Worm (Caenorhabditis elegans) whole organism, L4 larva: Measurements from ENCODE around the gene F57C2.5.

Experiments used
- F10B5.3 ChIP-seq: sonication (generic microtip); optimal IDR thresholded peaks from 2 replicates; lab custom pipeline; 2016; ENCODE audit warnings: mild to moderate bottlenecking, missing genetic modification characterization, missing compliant biosample characterization
- F44E2.7 ChIP-seq: fragments of 200-800 bp; sonication (Bioruptor generic); IDR thresholded peaks from 2 replicates; pipeline ENCODE4 v2.1.2; 2022; ENCODE audit warnings: missing genetic modification characterization, missing compliant biosample characterization
- F49E8.2 ChIP-seq: sonication (generic microtip); optimal IDR thresholded peaks from 2 replicates; lab custom pipeline; 2016; ENCODE audit warnings: missing compliant biosample characterization, mild to moderate bottlenecking, missing genetic modification characterization, borderline replicate concordance
- aha-1 ChIP-seq: fragments of 150-350 bp; peaks from one replicate; lab custom pipeline; 2014; ENCODE audit warnings: missing biosample characterization, missing genetic modification characterization
- arid-1 ChIP-seq: fragments of 200-800 bp; sonication (Bioruptor generic); conservative IDR thresholded peaks from 2 replicates; pipeline ENCODE4 v1.3.6; 2022; ENCODE audit warnings: missing genetic modification reagents, missing genetic modification characterization, missing compliant biosample characterization
- attf-4 ChIP-seq: sonication (generic microtip); optimal IDR thresholded peaks from 3 replicates; lab custom pipeline; 2017; ENCODE audit warnings: missing biosample characterization, missing genetic modification characterization
- ceh-20 ChIP-seq: fragments of 200-800 bp; sonication (Bioruptor generic); IDR thresholded peaks from 2 replicates; pipeline ENCODE4 v1.3.6; 2022; ENCODE audit warnings: missing genetic modification reagents, missing genetic modification characterization, missing compliant biosample characterization
- ceh-82 ChIP-seq: sonication (generic microtip); optimal IDR thresholded peaks from 2 replicates; lab custom pipeline; 2017; ENCODE audit warnings: missing biosample characterization, missing genetic modification characterization
- cey-2 ChIP-seq: sonication (generic microtip); optimal IDR thresholded peaks from 3 replicates; lab custom pipeline; 2017; ENCODE audit warnings: missing genetic modification characterization, mild to moderate bottlenecking, missing compliant biosample characterization, antibody characterized with exemption, borderline replicate concordance; ENCODE audit not compliant: insufficient read depth
- daf-16 ChIP-seq, 3 experiments: sonication (generic microtip); optimal IDR thresholded peaks; 2 replicates each; lab custom pipeline; 2016 to 2017; ENCODE audit warnings: missing genetic modification characterization in 3 of 3, missing genetic modification reagents in 3 of 3, mild to moderate bottlenecking in 2 of 3, missing compliant biosample characterization in 2 of 3, missing biosample characterization in 1 of 3, moderate library complexity in 1 of 3
- daf-8 ChIP-seq: fragments of 200-800 bp; sonication (Bioruptor generic); IDR thresholded peaks from 2 replicates; pipeline ENCODE4 v1.3.6; 2022; ENCODE audit warnings: missing genetic modification characterization, missing compliant biosample characterization
- duxl-1 ChIP-seq: sonication (generic microtip); optimal IDR thresholded peaks from 2 replicates; lab custom pipeline; 2016; ENCODE audit warnings: mild to moderate bottlenecking, missing genetic modification characterization, moderate library complexity, missing compliant biosample characterization; ENCODE audit not compliant: poor library complexity
- dve-1 ChIP-seq: sonication (generic microtip); optimal IDR thresholded peaks from 2 replicates; lab custom pipeline; 2017; ENCODE audit warnings: antibody characterized with exemption, mild to moderate bottlenecking, missing genetic modification characterization, missing compliant biosample characterization; ENCODE audit not compliant: insufficient read depth
- egl-27 ChIP-seq: sonication (generic microtip); optimal IDR thresholded peaks from 3 replicates; lab custom pipeline; 2017; ENCODE audit warnings: missing biosample characterization, missing genetic modification reagents, missing genetic modification characterization
- egl-43 ChIP-seq: fragments of 200-800 bp; sonication (Bioruptor generic); IDR thresholded peaks from 2 replicates; pipeline ENCODE4 v1.3.6; 2022; ENCODE audit warnings: missing genetic modification reagents, missing genetic modification characterization, missing compliant biosample characterization
- hif-1 ChIP-seq, 2 experiments: sonication (generic microtip); optimal IDR thresholded peaks; 2 replicates each; lab custom pipeline; 2016 to 2017; ENCODE audit warnings: missing compliant biosample characterization in 2 of 2, missing genetic modification characterization in 2 of 2, missing genetic modification reagents in 2 of 2, missing genotype in 2 of 2, mild to moderate bottlenecking in 1 of 2
- hlh-11 ChIP-seq: fragments of 200-800 bp; sonication (Bioruptor generic); optimal IDR thresholded peaks from 2 replicates; lab custom pipeline; 2018; ENCODE audit warnings: mild to moderate bottlenecking, missing genetic modification characterization, missing compliant biosample characterization
- hlh-30 ChIP-seq: sonication (generic microtip); optimal IDR thresholded peaks from 2 replicates; lab custom pipeline; 2017; ENCODE audit warnings: antibody characterized with exemption, mild to moderate bottlenecking, missing genetic modification characterization, missing compliant biosample characterization; ENCODE audit not compliant: insufficient read depth
- lin-13 ChIP-seq: fragments of 150-350 bp; optimal IDR thresholded peaks from 2 replicates; lab custom pipeline; 2014; ENCODE audit warnings: missing biosample characterization, missing genetic modification reagents, missing genetic modification characterization
- lin-15B ChIP-seq: fragments of 150-350 bp; sonication (generic microtip); optimal IDR thresholded peaks from 3 replicates; lab custom pipeline; 2014; ENCODE audit warnings: missing biosample characterization, missing genetic modification characterization
- lin-29 ChIP-seq: fragments of 200-800 bp; sonication (Bioruptor generic); IDR thresholded peaks from 2 replicates; pipeline ENCODE4 v1.3.6; 2022; ENCODE audit warnings: missing genetic modification reagents, missing genetic modification characterization, missing compliant biosample characterization
- madf-9 ChIP-seq: fragments of 200-800 bp; sonication (Bioruptor generic); conservative IDR thresholded peaks from 2 replicates; pipeline ENCODE4 v1.3.6; 2022; ENCODE audit warnings: missing genetic modification reagents, missing genetic modification characterization, missing compliant biosample characterization
- mdt-29 ChIP-seq: fragments of 200-800 bp; sonication (Bioruptor generic); IDR thresholded peaks from 2 replicates; pipeline ENCODE4 v1.3.6; 2022; ENCODE audit warnings: missing genetic modification reagents, missing genetic modification characterization, missing compliant biosample characterization
- mep-1 ChIP-seq: fragments of 150-350 bp; sonication (generic microtip); optimal IDR thresholded peaks from 3 replicates; lab custom pipeline; 2014; ENCODE audit warnings: missing biosample characterization, missing genetic modification characterization
- nhr-102 ChIP-seq: sonication (generic microtip); optimal IDR thresholded peaks from 2 replicates; lab custom pipeline; 2016; ENCODE audit warnings: mild to moderate bottlenecking, missing genetic modification characterization, moderate library complexity, missing compliant biosample characterization
- nhr-28 ChIP-seq: fragments of 150-350 bp; optimal IDR thresholded peaks from 2 replicates; lab custom pipeline; 2014; ENCODE audit warnings: missing biosample characterization, missing genetic modification characterization
- nhr-41 ChIP-seq: fragments of 200-800 bp; sonication (Bioruptor generic); IDR thresholded peaks from 2 replicates; pipeline ENCODE4 v1.3.6; 2022; ENCODE audit warnings: missing genetic modification reagents, missing genetic modification characterization, missing compliant biosample characterization
- nhr-48 ChIP-seq: sonication (generic microtip); optimal IDR thresholded peaks from 2 replicates; lab custom pipeline; 2016; ENCODE audit warnings: mild to moderate bottlenecking, missing genetic modification characterization, missing compliant biosample characterization
- nhr-76 ChIP-seq: fragments of 150-350 bp; optimal IDR thresholded peaks from 2 replicates; lab custom pipeline; 2014; ENCODE audit warnings: missing biosample characterization, missing genetic modification characterization
- nhr-77 ChIP-seq: fragments of 150-350 bp; optimal IDR thresholded peaks from 2 replicates; lab custom pipeline; 2014; ENCODE audit warnings: missing biosample characterization, missing genetic modification characterization
- php-3 ChIP-seq: fragments of 200-800 bp; sonication (Bioruptor generic); IDR thresholded peaks from 2 replicates; pipeline ENCODE4 v1.3.6; 2022; ENCODE audit warnings: missing genetic modification reagents, missing genetic modification characterization, missing compliant biosample characterization
- pqm-1 ChIP-seq: sonication (generic microtip); optimal IDR thresholded peaks from 2 replicates; lab custom pipeline; 2017; ENCODE audit warnings: missing biosample characterization, missing genetic modification characterization
- set-16 ChIP-seq: fragments of 200-800 bp; sonication (Bioruptor generic); IDR thresholded peaks from 2 replicates; pipeline ENCODE4 v1.3.6; 2022; ENCODE audit warnings: missing genetic modification reagents, missing genetic modification characterization, missing compliant biosample characterization
- skn-1 ChIP-seq: fragments of 150-350 bp; optimal IDR thresholded peaks from 2 replicates; lab custom pipeline; 2014; ENCODE audit warnings: missing biosample characterization, missing genetic modification characterization
- tra-1 ChIP-seq: fragments of 200-800 bp; sonication (Bioruptor generic); IDR thresholded peaks from 2 replicates; pipeline ENCODE4 v1.3.6; 2022; ENCODE audit warnings: missing genetic modification reagents, missing genetic modification characterization, missing compliant biosample characterization
- zag-1 ChIP-seq: fragments of 150-350 bp; optimal IDR thresholded peaks from 2 replicates; lab custom pipeline; 2014; ENCODE audit warnings: missing biosample characterization, missing genetic modification characterization
- zfp-3 ChIP-seq: fragments of 200-800 bp; sonication (Bioruptor generic); conservative IDR thresholded peaks from 2 replicates; pipeline ENCODE4 v1.3.6; 2022; ENCODE audit warnings: missing genetic modification reagents, missing genetic modification characterization, missing compliant biosample characterization
- zip-11 ChIP-seq: fragments of 200-800 bp; sonication (Bioruptor generic); IDR thresholded peaks from 2 replicates; pipeline ENCODE4 v1.3.6; 2022; ENCODE audit warnings: missing genetic modification characterization, missing compliant biosample characterization
- ztf-7 ChIP-seq: fragments of 150-350 bp; optimal IDR thresholded peaks from 2 replicates; lab custom pipeline; 2014; ENCODE audit warnings: missing biosample characterization, missing genetic modification characterization

Gene F57C2.5

DNA sequence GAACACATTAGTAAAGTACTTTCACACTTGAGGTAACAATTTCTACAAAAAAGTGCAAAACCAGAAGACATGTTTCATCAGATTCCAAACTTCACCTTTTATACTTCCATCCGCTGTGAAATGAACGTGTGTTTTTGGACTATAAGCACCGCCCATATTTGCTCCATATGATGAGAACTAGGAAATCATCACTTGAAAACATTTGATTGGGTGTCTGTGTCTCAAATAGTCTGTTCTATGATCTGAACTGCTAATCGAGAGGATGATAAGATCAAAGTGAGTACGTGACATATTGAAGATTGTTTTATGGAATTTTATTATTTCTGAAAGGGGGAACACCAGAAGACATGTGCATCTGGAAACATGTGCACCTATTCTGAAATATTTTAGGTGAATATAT, 32.7 kb downstream of the F57C2.5 start (continued):
- no peak for TF ChIP-seq ceh-82 (tag; lab: Kevin White, UChicago)
- no peak for TF ChIP-seq F10B5.3 (tag; lab: Kevin White, UChicago)
- TF ChIP-seq skn-1 (tag; lab: Kevin White, UChicago): no peak
- no peak for TF ChIP-seq zag-1 (tag; lab: Kevin White, UChicago)

ce11 chrII:14494464-14494863, 33.6 kb downstream of the F57C2.5 start:
- peak; percentile 61 for TF ChIP-seq nhr-28 (tag; lab: Kevin White, UChicago)
- peak; percentile 32 for TF ChIP-seq nhr-77 (tag; lab: Kevin White, UChicago)
- no peak for TF ChIP-seq mdt-29 (GFP tag; lab: Robert Waterston, UW)
- TF ChIP-seq daf-16 (GFP tag; optimal IDR thresholded peaks at IDR 0.05; lab: Kevin White, UChicago): no peak
- peak; percentile 63 for TF ChIP-seq daf-16 (tag; optimal IDR thresholded peaks at IDR 0.05; lab: Kevin White, UChicago)
- TF ChIP-seq dve-1 (tag; lab: Kevin White, UChicago): peak; percentile 64
- peak; percentile 17 for TF ChIP-seq hlh-11 (tag; lab: Kevin White, UChicago)
- TF ChIP-seq hif-1 (tag; optimal IDR thresholded peaks at IDR 0.05; lab: Kevin White, UChicago): peak in 1 of 2 experiments; percentile 82
- TF ChIP-seq cey-2 (tag; lab: Kevin White, UChicago): no peak

ce11 chrII:14494414-14494463, 33.8 kb downstream of the F57C2.5 start, which contains the start of gene cysl-2:
cysl-2 (minus strand) TSS chrII:14494451.
- TF ChIP-seq madf-9 (GFP tag; lab: Robert Waterston, UW) (no peak), php-3 (GFP tag; lab: Robert Waterston, UW) (no peak), zfp-3 (GFP tag; lab: Robert Waterston, UW) (peak; percentile 9; the same call in 1 of the 2 replicates)

ce11 chrII:14494014-14494413, 34.0 kb downstream of the F57C2.5 start:
- TF ChIP-seq attf-4 (no peak), aha-1 (peak; percentile 33), F10B5.3 (tag; lab: Kevin White, UChicago) (no peak), set-16 (GFP tag; lab: Robert Waterston, UW) (peak; percentile 34; the same call in 1 of the 2 replicates), egl-43 (GFP tag; lab: Robert Waterston, UW) (0 out of 2 replicates have a peak, but pooled peaks have one; percentile 8)

- TF ChIP-seq zfp-3 (GFP tag; lab: Robert Waterston, UW) (0 out of 2 replicates have a peak, but pooled peaks have one; percentile 9), mep-1 (tag; lab: Kevin White, UChicago) (peak; percentile 13), hlh-30 (tag; lab: Kevin White, UChicago) (no peak), nhr-48 (no peak), zip-11 (GFP tag; lab: Robert Waterston, UW) (no peak), daf-8 (GFP tag; lab: Robert Waterston, UW) (no peak)
These were observed 35.3 kb downstream of the F57C2.5 start for ce11 chrII:14492592-14493196.

ce11 chrII:14489407-14489806, 38.6 kb downstream of the F57C2.5 start, which contains the start of gene vnut-1:
vnut-1 (plus strand) TSS chrII:14489802.
- TF ChIP-seq F49E8.2 (no peak), lin-13 (GFP tag; lab: Kevin White, UChicago) (no peak), nhr-77 (tag; lab: Kevin White, UChicago) (peak; percentile 92), mep-1 (tag; lab: Kevin White, UChicago) (peak; percentile 66), ztf-7 (tag; lab: Kevin White, UChicago) (no peak), nhr-41 (GFP tag; lab: Robert Waterston, UW) (no peak), F44E2.7 (GFP tag; lab: Robert Waterston, UW) (no peak), cey-2 (tag; lab: Kevin White, UChicago) (peak; percentile 68), nhr-76 (tag; lab: Kevin White, UChicago) (no peak), arid-1 (no peak), hif-1 (tag; optimal IDR thresholded peaks at IDR 0.05; lab: Kevin White, UChicago) (peak in 1 of 2 experiments; percentile 62), ceh-20 (no peak), daf-16 (GFP tag; optimal IDR thresholded peaks at IDR 0.05; lab: Kevin White, UChicago) (no peak), daf-16 (tag; optimal IDR thresholded peaks at IDR 0.05; lab: Kevin White, UChicago) (peak; percentile 70), lin-29 (GFP tag; lab: Robert Waterston, UW) (no peak), daf-8 (GFP tag; lab: Robert Waterston, UW) (no peak), egl-27 (no peak), dve-1 (tag; lab: Kevin White, UChicago) (peak; percentile 59), nhr-28 (tag; lab: Kevin White, UChicago) (peak; percentile 78), lin-15B (tag; lab: Kevin White, UChicago) (no peak), tra-1 (GFP tag; lab: Robert Waterston, UW) (no peak), hlh-30 (tag; lab: Kevin White, UChicago) (peak; percentile 55), duxl-1 (tag; lab: Kevin White, UChicago) (no peak), aha-1 (peak; percentile 97), nhr-102 (tag; lab: Kevin White, UChicago) (no peak), pqm-1 (tag; lab: Kevin White, UChicago) (peak; percentile 79)
